Fruit fly (Drosophila melanogaster): ENCODE results near the gene p115.

p115 gene

dm6 chrX:7944772-7945722 is 51.2 kb downstream of the p115 start (continued):
- TF ChIP-seq CG16779 (tag; optimal IDR thresholded peaks at IDR 0.05) (peak; percentile 58), fkh (GFP tag; optimal IDR thresholded peaks at IDR 0.05) (peak; percentile 72), spab (GFP tag; optimal IDR thresholded peaks at IDR 0.05) (peak; percentile 34), Blimp-1 (GFP tag; optimal IDR thresholded peaks at IDR 0.05) (peak; percentile 55), dsx (GFP tag; optimal IDR thresholded peaks at IDR 0.05; ENCODE audit: poor library complexity, severe bottlenecking) (peak; percentile 64), esn (GFP tag; optimal IDR thresholded peaks at IDR 0.05) (peak; percentile 69), CG8319 (GFP tag; optimal IDR thresholded peaks at IDR 0.05) (peak; percentile 40), Eip75B (GFP tag; optimal IDR thresholded peaks at IDR 0.05) (peak; percentile 57), vri (GFP tag; optimal IDR thresholded peaks at IDR 0.05) (peak; percentile 88), CG6854 (GFP tag; optimal IDR thresholded peaks at IDR 0.05) (peak; percentile 35), CG11294 (GFP tag; IDR thresholded peaks at IDR 0.05) (no peak), Eip78C (GFP tag) (peak; percentile 89), fd59A (GFP tag; optimal IDR thresholded peaks at IDR 0.05) (peak; percentile 33), Ets96B (tag; optimal IDR thresholded peaks at IDR 0.05) (peak; percentile 43), CG11902 (GFP tag; optimal IDR thresholded peaks at IDR 0.05) (peak; percentile 29), pdm3 (GFP tag; optimal IDR thresholded peaks at IDR 0.05) (peak; percentile 61), CG1621 (tag; optimal IDR thresholded peaks at IDR 0.05) (peak; percentile 40), Sox15 (GFP tag; optimal IDR thresholded peaks at IDR 0.05) (peak; percentile 39), CG6792 (GFP tag; optimal IDR thresholded peaks at IDR 0.05) (peak; percentile 60), salr (GFP tag; optimal IDR thresholded peaks at IDR 0.05) (peak; percentile 17 to 40), Lpt (GFP tag; optimal IDR thresholded peaks at IDR 0.05) (peak; percentile 48), CG9139 (GFP tag; optimal IDR thresholded peaks at IDR 0.05) (no peak), Hr4 (GFP tag; optimal IDR thresholded peaks at IDR 0.05) (peak; percentile 68), CG4318 (GFP tag; optimal IDR thresholded peaks at IDR 0.05) (peak; percentile 43), CG3919 (GFP tag; optimal IDR thresholded peaks at IDR 0.05) (peak; percentile 47), net (GFP tag; optimal IDR thresholded peaks at IDR 0.05) (peak; percentile 42), CG11762 (GFP tag; optimal IDR thresholded peaks at IDR 0.05; ENCODE audit: insufficient read depth) (peak; percentile 45), CG6808 (GFP tag; optimal IDR thresholded peaks at IDR 0.05) (peak; percentile 54), Gug (GFP tag; IDR thresholded peaks at IDR 0.05) (peak; percentile 29; the same call in 1 of the 2 replicates), CG32006 (GFP tag; optimal IDR thresholded peaks at IDR 0.05) (peak; percentile 71), lz (GFP tag; optimal IDR thresholded peaks at IDR 0.05) (peak; percentile 77), cyc (GFP tag; optimal IDR thresholded peaks at IDR 0.05) (peak; percentile 75), CG34406 (GFP tag; optimal IDR thresholded peaks at IDR 0.05) (peak; percentile 49), CG8119 (GFP tag; IDR thresholded peaks at IDR 0.05) (peak; percentile 47; the same call in 2 of the 3 replicates), CG15336 (GFP tag; IDR thresholded peaks at IDR 0.05) (peak; percentile 60), acj6 (GFP tag; optimal IDR thresholded peaks at IDR 0.05) (peak; percentile 56)

All from whole organism, prepupa.